Worm (Caenorhabditis elegans) whole organism, L4/young adult: Measurements from ENCODE around the gene amt-1.

Source experiments
- W03F9.2 ChIP-seq: fragments of 150-350 bp; optimal IDR thresholded peaks from 2 replicates; lab custom pipeline; 2014; ENCODE audit warnings: missing biosample characterization, missing genetic modification characterization
- dao-5 ChIP-seq: sonication (generic microtip); optimal IDR thresholded peaks from 2 replicates; lab custom pipeline; 2016; ENCODE audit warnings: missing genotype, missing genetic modification characterization, moderate library complexity, missing compliant biosample characterization
- him-1 ChIP-seq: sonication (generic microtip); optimal IDR thresholded peaks from 2 replicates; lab custom pipeline; 2016; ENCODE audit warnings: missing genotype, missing genetic modification reagents, missing genetic modification characterization, missing compliant biosample characterization

DNA sequence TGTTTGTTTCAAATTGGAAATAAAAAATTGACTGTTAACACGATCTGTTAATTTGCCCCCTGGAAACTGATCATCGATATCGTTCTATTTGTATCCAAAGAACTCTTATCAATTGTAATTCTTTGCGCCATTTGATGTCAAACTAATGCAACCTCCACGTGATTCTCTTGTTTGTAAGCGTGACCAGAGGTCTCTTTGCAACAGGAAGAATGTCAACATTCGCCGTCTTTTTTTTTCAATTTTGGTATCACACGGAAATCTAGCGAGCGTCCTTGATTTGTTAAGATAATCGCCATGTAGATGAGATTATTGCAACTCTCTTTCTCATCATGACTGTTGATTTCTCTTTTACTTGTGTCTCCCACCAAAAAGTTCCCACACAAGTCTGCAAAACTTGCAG lies 42.3 kb upstream of the amt-1 start:
- TF ChIP-seq him-1 (tag; lab: Kevin White, UChicago) (no peak), dao-5 (tag; lab: Kevin White, UChicago) (no peak), W03F9.2 (tag; lab: Kevin White, UChicago) (peak; percentile 1)
